Worm (Caenorhabditis elegans): Measurements from ENCODE around the gene srb-17.

Gene srb-17

DNA sequence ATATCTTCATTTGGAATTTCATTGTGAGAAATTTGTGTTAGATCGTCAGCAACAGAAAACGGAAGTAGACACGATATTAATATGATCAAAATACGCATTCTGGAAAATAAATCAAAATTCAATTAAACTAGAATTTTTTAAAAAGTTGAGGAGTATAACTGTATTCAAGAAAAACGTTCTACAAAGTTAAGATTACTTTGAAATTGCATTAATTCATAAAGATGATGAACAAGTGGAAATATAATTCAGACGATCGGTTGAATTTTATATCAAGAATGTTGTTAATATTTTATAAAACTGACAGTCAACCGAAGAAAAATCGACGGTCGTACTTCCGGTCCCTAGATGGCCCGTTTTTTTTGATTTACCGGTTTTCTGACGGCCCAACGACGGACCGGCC is 4.0 kb downstream of the srb-17 start, which contains the start of gene F01D4.8:
TSS of gene F01D4.8 (minus strand) at position 101 of the 400 bp plus-strand sequence.
- TF ChIP-seq lin-11 (tag; optimal IDR thresholded peaks at IDR 0.05) (no peak), mdl-1 (tag; optimal IDR thresholded peaks at IDR 0.05) (no peak), ztf-4 (tag; optimal IDR thresholded peaks at IDR 0.05) (no peak), elt-3 (tag; optimal IDR thresholded peaks at IDR 0.05) (no peak), F13H6.1 (tag; optimal IDR thresholded peaks at IDR 0.05) (no peak), R02D3.7 (tag; optimal IDR thresholded peaks at IDR 0.05) (no peak), gmeb-1 (tag; optimal IDR thresholded peaks at IDR 0.05) (no peak), nhr-10 (tag; optimal IDR thresholded peaks at IDR 0.05) (no peak), zag-1 (tag; optimal IDR thresholded peaks at IDR 0.05) (no peak), nhr-129 (tag; optimal IDR thresholded peaks at IDR 0.05) (no peak), nhr-77 (tag; optimal IDR thresholded peaks at IDR 0.05) (no peak), unc-39 (tag; optimal IDR thresholded peaks at IDR 0.05) (no peak), nhr-21 (tag; optimal IDR thresholded peaks at IDR 0.05) (no peak), ceh-16 (tag; optimal IDR thresholded peaks at IDR 0.05) (no peak), ZK546.5 (tag; optimal IDR thresholded peaks at IDR 0.05) (no peak)

DNA sequence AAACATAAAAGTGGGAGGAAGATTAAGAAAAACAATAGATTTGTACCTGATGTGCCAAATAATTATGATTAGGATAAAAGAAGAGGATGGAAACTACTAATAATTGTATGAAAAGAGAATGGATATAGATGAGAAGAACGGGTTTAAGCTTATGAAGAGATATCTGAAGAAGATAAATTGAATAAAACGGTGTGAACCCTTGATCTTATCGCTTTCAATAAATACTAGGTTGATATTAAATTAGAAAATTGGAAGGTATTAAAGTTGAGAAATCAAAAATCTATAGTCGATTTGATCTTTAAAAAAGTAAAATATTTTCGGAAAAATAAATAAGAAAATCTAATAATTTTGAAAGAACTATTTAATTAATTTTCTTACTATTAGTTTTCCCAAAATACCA is 7.2 kb downstream of the srb-17 start, which contains the start of gene F13B12.4:
TSS of gene F13B12.4 (minus strand) at position 101 of the 400 bp plus-strand sequence.
- TF ChIP-seq sma-9 (GFP tag; optimal IDR thresholded peaks at IDR 0.05): no peak
- no peak for TF ChIP-seq sma-9 (tag; optimal IDR thresholded peaks at IDR 0.05)
- TF ChIP-seq elt-3 (tag; optimal IDR thresholded peaks at IDR 0.05): no peak
- TF ChIP-seq nhr-129 (tag; optimal IDR thresholded peaks at IDR 0.05): no peak
- TF ChIP-seq F13H6.1 (tag; optimal IDR thresholded peaks at IDR 0.05): no peak
- TF ChIP-seq sem-4 (tag; optimal IDR thresholded peaks at IDR 0.05): no peak
- TF ChIP-seq nhr-25 (tag; optimal IDR thresholded peaks at IDR 0.05): no peak

DNA sequence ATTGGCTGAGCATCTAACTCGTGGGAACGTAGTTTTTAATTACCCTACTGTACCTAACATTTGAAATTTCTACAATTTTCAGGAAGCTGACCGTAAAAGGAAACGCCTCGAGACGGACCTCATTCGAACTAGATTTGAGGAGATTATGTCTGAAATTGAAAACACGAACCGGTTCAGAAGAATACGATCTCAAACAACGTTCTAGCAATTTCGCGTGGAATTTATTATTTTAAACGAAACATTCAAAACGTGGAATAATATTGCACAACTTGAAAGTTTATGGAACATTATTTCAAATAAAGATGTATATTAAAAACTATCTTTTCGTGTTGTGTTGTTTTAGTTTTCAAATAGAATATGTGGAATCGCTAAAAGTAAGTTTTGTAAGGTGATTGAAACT is 13.5 kb downstream of the srb-17 start, which contains the start of gene F13B12.7:
TSS of gene F13B12.7 (plus strand) at position 301 of the 400 bp plus-strand sequence.
- TF ChIP-seq egl-27 (tag; optimal IDR thresholded peaks at IDR 0.05) (no peak), nhr-129 (tag; optimal IDR thresholded peaks at IDR 0.05) (no peak), snpc-4 (tag; optimal IDR thresholded peaks at IDR 0.05) (no peak), nhr-25 (tag; optimal IDR thresholded peaks at IDR 0.05) (no peak), mbf-1 (tag; optimal IDR thresholded peaks at IDR 0.05) (no peak), C34F6.9 (tag; optimal IDR thresholded peaks at IDR 0.05) (no peak), crh-2 (tag; optimal IDR thresholded peaks at IDR 0.05) (no peak), ztf-1 (GFP tag; conservative IDR thresholded peaks at IDR 0.05) (no peak), nhr-6 (tag; optimal IDR thresholded peaks at IDR 0.05) (no peak), nhr-10 (tag; optimal IDR thresholded peaks at IDR 0.05) (no peak), nhr-12 (tag; optimal IDR thresholded peaks at IDR 0.05) (no peak), ceh-16 (tag; optimal IDR thresholded peaks at IDR 0.05) (no peak), nhr-77 (tag; optimal IDR thresholded peaks at IDR 0.05) (no peak), skn-1 (tag; optimal IDR thresholded peaks at IDR 0.05) (no peak)

DNA sequence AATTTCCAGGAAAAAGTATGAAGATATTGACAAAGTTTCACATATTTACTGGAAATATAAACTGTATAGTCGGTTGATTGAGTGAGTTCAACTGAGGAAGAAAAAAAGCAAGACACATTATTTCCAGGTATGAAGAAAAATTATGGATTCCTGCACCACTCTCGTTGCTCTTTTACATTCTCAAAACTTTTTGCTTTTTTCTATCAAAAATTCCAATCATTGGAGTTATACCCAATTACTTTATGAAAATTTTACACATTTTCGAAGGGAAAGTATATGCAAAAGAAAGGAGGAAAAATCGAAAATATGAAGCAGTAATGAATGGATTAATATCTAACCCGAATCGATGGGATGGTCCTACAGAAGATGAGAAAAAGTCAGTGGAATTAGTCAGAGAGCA is 14.1 kb downstream of the srb-17 start:
- TF ChIP-seq unc-55 (GFP tag; optimal IDR thresholded peaks at IDR 0.05) (no peak), nhr-6 (tag; optimal IDR thresholded peaks at IDR 0.05) (no peak), C34F6.9 (tag; optimal IDR thresholded peaks at IDR 0.05) (no peak), zag-1 (tag; optimal IDR thresholded peaks at IDR 0.05) (no peak), sma-9 (GFP tag; optimal IDR thresholded peaks at IDR 0.05) (no peak), sma-9 (tag; optimal IDR thresholded peaks at IDR 0.05) (no peak)

DNA sequence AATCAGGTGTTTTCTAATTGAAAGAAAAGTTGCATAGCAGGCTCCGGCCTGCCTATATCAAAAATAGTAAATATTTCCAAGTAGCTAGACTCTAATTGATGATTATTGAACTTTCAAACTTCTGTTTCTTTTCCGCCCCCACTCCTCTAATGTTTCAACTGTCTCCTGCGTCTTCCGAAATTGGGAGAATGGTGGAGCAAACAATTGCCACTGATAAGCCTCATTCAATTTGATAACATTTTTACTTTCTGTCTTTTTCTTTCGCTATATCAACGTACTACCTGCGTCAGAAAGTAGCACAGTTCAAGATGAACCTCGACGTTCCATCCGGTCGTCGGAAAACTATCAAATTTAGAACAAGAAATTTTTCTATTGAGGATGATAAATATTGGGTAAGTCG is 18.1 kb downstream of the srb-17 start, which contains the start of gene F13B12.3:
TSS of gene F13B12.3 (plus strand) at position 223 of the 400 bp plus-strand sequence.
- TF ChIP-seq sma-3 (GFP tag; optimal IDR thresholded peaks at IDR 0.05): no peak
- TF ChIP-seq nhr-23 (tag; optimal IDR thresholded peaks at IDR 0.05): no peak
- no peak for TF ChIP-seq elt-3 (tag; optimal IDR thresholded peaks at IDR 0.05)
- no peak for TF ChIP-seq nhr-129 (tag; optimal IDR thresholded peaks at IDR 0.05)
- no peak for TF ChIP-seq nhr-77 (tag; optimal IDR thresholded peaks at IDR 0.05)
- TF ChIP-seq sma-9 (GFP tag; optimal IDR thresholded peaks at IDR 0.05): peak; percentile 40
- TF ChIP-seq sma-9 (tag; optimal IDR thresholded peaks at IDR 0.05): no peak
- TF ChIP-seq ceh-16 (tag; optimal IDR thresholded peaks at IDR 0.05): no peak
- TF ChIP-seq nhr-21 (tag; optimal IDR thresholded peaks at IDR 0.05): no peak
- peak; percentile 25 for TF ChIP-seq crh-2 (tag; optimal IDR thresholded peaks at IDR 0.05)
- TF ChIP-seq dmd-4 (tag; optimal IDR thresholded peaks at IDR 0.05): no peak
- no peak for TF ChIP-seq ZK546.5 (tag; optimal IDR thresholded peaks at IDR 0.05)
- TF ChIP-seq unc-55 (GFP tag; optimal IDR thresholded peaks at IDR 0.05): no peak
- TF ChIP-seq blmp-1 (tag; optimal IDR thresholded peaks at IDR 0.05; ENCODE audit: insufficient read depth): no peak
- TF ChIP-seq mdl-1 (tag; optimal IDR thresholded peaks at IDR 0.05): no peak
- no peak for TF ChIP-seq unc-39 (tag; optimal IDR thresholded peaks at IDR 0.05)
- TF ChIP-seq mbf-1 (tag; optimal IDR thresholded peaks at IDR 0.05): no peak
- TF ChIP-seq peb-1 (tag; optimal IDR thresholded peaks at IDR 0.05): no peak
- TF ChIP-seq elt-1 (tag; optimal IDR thresholded peaks at IDR 0.05): no peak
- TF ChIP-seq nhr-6 (tag; optimal IDR thresholded peaks at IDR 0.05): no peak
- TF ChIP-seq fos-1 (tag; optimal IDR thresholded peaks at IDR 0.05): peak; percentile 73
- no peak for TF ChIP-seq sem-4 (tag; optimal IDR thresholded peaks at IDR 0.05)
- TF ChIP-seq zag-1 (tag; optimal IDR thresholded peaks at IDR 0.05): no peak
- TF ChIP-seq gmeb-1 (tag; optimal IDR thresholded peaks at IDR 0.05): peak; percentile 11
- no peak for TF ChIP-seq ceh-82 (tag; optimal IDR thresholded peaks at IDR 0.05)
- TF ChIP-seq nhr-25 (tag; optimal IDR thresholded peaks at IDR 0.05): no peak
- TF ChIP-seq ztf-11 (tag; optimal IDR thresholded peaks at IDR 0.05): no peak
